Fruit fly (Drosophila melanogaster) whole organism, embryonic: ENCODE measurements around the gene Tep4.
A peak's percentile ranks its signal among the peaks of the same experiment; 100 is the strongest.

ENCODE experiments used
- Ada2b ChIP-seq: fragments of 200-800 bp; sonication (Bioruptor generic); IDR thresholded peaks from 2 replicates; pipeline ENCODE4 v1.3.6; 2022; ENCODE audit warnings: missing biosample characterization, missing genetic modification characterization
- Aef1 ChIP-seq: fragments of 200-800 bp; sonication (Bioruptor generic); IDR thresholded peaks from 3 replicates; pipeline ENCODE4 v1.3.6; 2022; ENCODE audit warnings: missing biosample characterization, missing genetic modification characterization
- Asciz ChIP-seq: fragments of 200-800 bp; sonication (Bioruptor generic); optimal IDR thresholded peaks from 2 replicates; lab custom pipeline; 2017; ENCODE audit warnings: missing biosample characterization, mild to moderate bottlenecking, missing genetic modification characterization, missing genetic modification reagents
- CG10267 ChIP-seq: fragments of 200-800 bp; sonication (Bioruptor generic); optimal IDR thresholded peaks from 2 replicates; lab custom pipeline; 2018; ENCODE audit warnings: missing biosample characterization, mild to moderate bottlenecking, missing genetic modification characterization, moderate library complexity
- CG11504 ChIP-seq: fragments of 200-800 bp; sonication (Bioruptor generic); optimal IDR thresholded peaks from 3 replicates; lab custom pipeline; 2019; ENCODE audit warnings: missing biosample characterization, mild to moderate bottlenecking, missing genetic modification characterization, moderate library complexity
- CG12155 ChIP-seq: fragments of 200-800 bp; sonication (Bioruptor generic); optimal IDR thresholded peaks from 3 replicates; lab custom pipeline; 2016; ENCODE audit warnings: missing biosample characterization, missing genetic modification characterization
- CG12219 ChIP-seq: fragments of 200-800 bp; sonication (Bioruptor generic); optimal IDR thresholded peaks from 3 replicates; lab custom pipeline; 2018; ENCODE audit warnings: missing biosample characterization, mild to moderate bottlenecking, missing genetic modification characterization
- CG1233 ChIP-seq: fragments of 200-800 bp; sonication (Bioruptor generic); optimal IDR thresholded peaks from 4 replicates; lab custom pipeline; 2018; ENCODE audit warnings: missing biosample characterization, mild to moderate bottlenecking, missing genetic modification characterization
- CG13123 ChIP-seq: fragments of 200-800 bp; sonication (Bioruptor generic); optimal IDR thresholded peaks from 2 replicates; lab custom pipeline; 2016; ENCODE audit warnings: missing biosample characterization, missing genetic modification characterization
- CG13894 ChIP-seq: fragments of 200-800 bp; sonication (Bioruptor generic); optimal IDR thresholded peaks from 3 replicates; lab custom pipeline; 2018; ENCODE audit warnings: missing biosample characterization, mild to moderate bottlenecking, missing genetic modification characterization, moderate library complexity
- CG14667 ChIP-seq: fragments of 200-800 bp; sonication (Bioruptor generic); IDR thresholded peaks from 2 replicates; pipeline ENCODE4 v1.3.6; 2022; ENCODE audit warnings: missing biosample characterization, missing genetic modification characterization
- CG17359 ChIP-seq: fragments of 200-800 bp; sonication (Bioruptor generic); optimal IDR thresholded peaks from 3 replicates; lab custom pipeline; 2018; ENCODE audit warnings: missing biosample characterization, mild to moderate bottlenecking, missing genetic modification characterization, moderate library complexity
- CG2120 ChIP-seq: fragments of 200-800 bp; sonication (Bioruptor generic); optimal IDR thresholded peaks from 3 replicates; lab custom pipeline; 2016; ENCODE audit warnings: missing biosample characterization, missing genetic modification characterization
- CG3281 ChIP-seq: fragments of 200-800 bp; sonication (Bioruptor generic); optimal IDR thresholded peaks from 3 replicates; lab custom pipeline; 2017; ENCODE audit warnings: missing biosample characterization, mild to moderate bottlenecking, missing genetic modification characterization
- CG33557 ChIP-seq: fragments of 200-800 bp; sonication (Bioruptor generic); optimal IDR thresholded peaks from 2 replicates; lab custom pipeline; 2019; ENCODE audit warnings: missing biosample characterization, mild to moderate bottlenecking, missing genetic modification characterization, moderate library complexity
- CG34422 ChIP-seq: fragments of 200-800 bp; sonication (Bioruptor generic); IDR thresholded peaks from 3 replicates; pipeline ENCODE4 v1.3.6; 2022; ENCODE audit warnings: missing biosample characterization, missing genetic modification characterization
- CG6272 ChIP-seq: fragments of 200-800 bp; sonication (Bioruptor generic); IDR thresholded peaks from 2 replicates; pipeline ENCODE4 v1.3.6; 2022; ENCODE audit warnings: missing biosample characterization, missing genetic modification characterization
- CG6683 ChIP-seq: fragments of 200-800 bp; sonication (Bioruptor generic); optimal IDR thresholded peaks from 2 replicates; lab custom pipeline; 2017; ENCODE audit warnings: missing biosample characterization, mild to moderate bottlenecking, missing genetic modification characterization, missing genetic modification reagents
- CG7372 ChIP-seq: fragments of 200-800 bp; sonication (Bioruptor generic); IDR thresholded peaks from 2 replicates; pipeline ENCODE4 v1.3.6; 2022; ENCODE audit warnings: missing biosample characterization, missing genetic modification characterization
- D ChIP-seq, 2 experiments: fragments of 200-800 bp in 1 of 2; fragments of >200 bp in 1 of 2; sonication (Bioruptor generic) in 1 of 2; optimal IDR thresholded peaks; 2 replicates in 1 of 2; 3 replicates in 1 of 2; lab custom pipeline; 2017; ENCODE audit warnings: mild to moderate bottlenecking in 1 of 2, missing biosample characterization in 1 of 2, missing genetic modification characterization in 1 of 2, missing genetic modification reagents in 1 of 2
- HLH4C ChIP-seq: fragments of 200-800 bp; sonication (Bioruptor generic); IDR thresholded peaks from 3 replicates; pipeline ENCODE4 v1.3.6; 2022; ENCODE audit warnings: missing biosample characterization, missing genetic modification characterization; ENCODE audit not compliant: partially characterized antibody
- HmgD ChIP-seq: fragments of 200-800 bp; sonication (Bioruptor generic); optimal IDR thresholded peaks from 3 replicates; lab custom pipeline; 2016; ENCODE audit warnings: missing biosample characterization, missing genetic modification characterization
- Hr51 ChIP-seq, 2 experiments: fragments of 200-800 bp; sonication (Bioruptor generic); optimal IDR thresholded peaks; 2 replicates in 1 of 2; 3 replicates in 1 of 2; lab custom pipeline; 2016 to 2018; ENCODE audit warnings: missing biosample characterization in 2 of 2, missing genetic modification characterization in 2 of 2, mild to moderate bottlenecking in 1 of 2, moderate library complexity in 1 of 2
- Mad ChIP-seq: fragments of 200-800 bp; sonication (Bioruptor generic); optimal IDR thresholded peaks from 2 replicates; lab custom pipeline; 2016; ENCODE audit warnings: missing biosample characterization, missing genetic modification characterization
- PHDP ChIP-seq: fragments of 200-800 bp; sonication (Bioruptor generic); optimal IDR thresholded peaks from 3 replicates; lab custom pipeline; 2018; ENCODE audit warnings: missing biosample characterization, mild to moderate bottlenecking, missing genetic modification characterization, moderate library complexity
- Scr ChIP-seq: fragments of 200-800 bp; sonication (Bioruptor generic); IDR thresholded peaks from 2 replicates; pipeline ENCODE4 v1.3.6; 2022; ENCODE audit warnings: missing biosample characterization, missing genetic modification characterization; ENCODE audit not compliant: partially characterized antibody
- Xrp1 ChIP-seq: fragments of 200-800 bp; sonication (Bioruptor generic); IDR thresholded peaks from 2 replicates; pipeline ENCODE4 v1.3.6; 2022; ENCODE audit warnings: missing biosample characterization, missing genetic modification characterization
- abd-A ChIP-seq: fragments of 200-800 bp; sonication (Bioruptor generic); optimal IDR thresholded peaks from 3 replicates; lab custom pipeline; 2019; ENCODE audit warnings: missing biosample characterization, mild to moderate bottlenecking, missing genetic modification characterization, moderate library complexity
- ato ChIP-seq: fragments of 200-800 bp; sonication (Bioruptor generic); IDR thresholded peaks from 2 replicates; pipeline ENCODE4 v1.3.6; 2022; ENCODE audit warnings: missing biosample characterization, missing genetic modification characterization; ENCODE audit not compliant: partially characterized antibody
- az2 ChIP-seq: fragments of 200-800 bp; sonication (Bioruptor generic); optimal IDR thresholded peaks from 3 replicates; lab custom pipeline; 2016; ENCODE audit warnings: missing biosample characterization, missing genetic modification characterization
- cg ChIP-seq: fragments of 200-800 bp; sonication (Bioruptor generic); optimal IDR thresholded peaks from 3 replicates; lab custom pipeline; 2019; ENCODE audit warnings: missing biosample characterization, mild to moderate bottlenecking, missing genetic modification characterization, moderate library complexity
- corto ChIP-seq: fragments of 200-800 bp; sonication (Bioruptor generic); optimal IDR thresholded peaks from 2 replicates; lab custom pipeline; 2016; ENCODE audit warnings: missing biosample characterization, mild to moderate bottlenecking, missing genetic modification characterization, moderate library complexity
- ems ChIP-seq: fragments of 200-800 bp; sonication (Bioruptor generic); optimal IDR thresholded peaks from 3 replicates; lab custom pipeline; 2016; ENCODE audit warnings: missing biosample characterization, missing genetic modification characterization
- hbn ChIP-seq: fragments of 200-800 bp; sonication (Bioruptor generic); IDR thresholded peaks from 2 replicates; pipeline ENCODE4 v1.3.6; 2022; ENCODE audit warnings: missing biosample characterization, missing genetic modification characterization; ENCODE audit not compliant: partially characterized antibody
- nerfin-1 ChIP-seq: fragments of 200-800 bp; sonication (Bioruptor generic); optimal IDR thresholded peaks from 3 replicates; lab custom pipeline; 2019; ENCODE audit warnings: missing biosample characterization, mild to moderate bottlenecking, missing genetic modification characterization, moderate library complexity
- onecut ChIP-seq: fragments of 200-800 bp; sonication (Bioruptor generic); IDR thresholded peaks from 2 replicates; pipeline ENCODE4 v1.3.6; 2022; ENCODE audit warnings: missing biosample characterization, missing genetic modification characterization
- pan ChIP-seq, 4 experiments: fragments of >200 bp in 3 of 4; fragments of 200-800 bp in 1 of 4; sonication (Bioruptor generic) in 1 of 4; optimal IDR thresholded peaks in 3 of 4; IDR thresholded peaks in 1 of 4; 2 replicates each; pipeline versions ENCODE4 v1.3.6 to Lab custom; 2017 to 2022; ENCODE audit warnings: missing biosample characterization in 2 of 4, missing genetic modification characterization in 2 of 4, mixed read lengths in 1 of 4
- pnt ChIP-seq: fragments of 200-800 bp; sonication (Bioruptor generic); optimal IDR thresholded peaks from 3 replicates; lab custom pipeline; 2016; ENCODE audit warnings: missing biosample characterization, missing genetic modification characterization
- sc ChIP-seq, 3 experiments: fragments of >200 bp in 2 of 3; fragments of 200-800 bp in 1 of 3; sonication (Bioruptor generic) in 1 of 3; optimal IDR thresholded peaks; 2 replicates in 2 of 3; 3 replicates in 1 of 3; lab custom pipeline; 2017; ENCODE audit warnings: mild to moderate bottlenecking in 1 of 3, missing biosample characterization in 1 of 3, missing genetic modification characterization in 1 of 3, missing genetic modification reagents in 1 of 3
- sens-2 ChIP-seq: fragments of 200-800 bp; sonication (Bioruptor generic); IDR thresholded peaks from 2 replicates; pipeline ENCODE4 v1.3.6; 2022; ENCODE audit warnings: missing biosample characterization, missing genetic modification characterization
- slou ChIP-seq: fragments of 200-800 bp; sonication (Bioruptor generic); optimal IDR thresholded peaks from 3 replicates; lab custom pipeline; 2016; ENCODE audit warnings: missing biosample characterization, missing genetic modification characterization
- sr ChIP-seq: fragments of 200-800 bp; sonication (Bioruptor generic); IDR thresholded peaks from 3 replicates; pipeline ENCODE4 v1.3.6; 2022; ENCODE audit warnings: missing biosample characterization, missing genetic modification characterization
- stwl ChIP-seq: fragments of 200-800 bp; sonication (Bioruptor generic); optimal IDR thresholded peaks from 3 replicates; lab custom pipeline; 2018; ENCODE audit warnings: missing biosample characterization, mild to moderate bottlenecking, missing genetic modification characterization, moderate library complexity
- trem ChIP-seq: fragments of 200-800 bp; optimal IDR thresholded peaks from 3 replicates; lab custom pipeline; 2019; ENCODE audit warnings: missing biosample characterization, mild to moderate bottlenecking, missing genetic modification characterization, moderate library complexity
- ttk ChIP-seq: fragments of 200-800 bp; sonication (Bioruptor generic); IDR thresholded peaks from 2 replicates; pipeline ENCODE4 v2.1.2; 2022; ENCODE audit warnings: missing biosample characterization, missing genetic modification characterization
- wek ChIP-seq: fragments of 200-800 bp; sonication (Bioruptor generic); optimal IDR thresholded peaks from 3 replicates; lab custom pipeline; 2018; ENCODE audit warnings: missing biosample characterization, mild to moderate bottlenecking, missing genetic modification characterization, moderate library complexity

Tep4 gene

DNA sequence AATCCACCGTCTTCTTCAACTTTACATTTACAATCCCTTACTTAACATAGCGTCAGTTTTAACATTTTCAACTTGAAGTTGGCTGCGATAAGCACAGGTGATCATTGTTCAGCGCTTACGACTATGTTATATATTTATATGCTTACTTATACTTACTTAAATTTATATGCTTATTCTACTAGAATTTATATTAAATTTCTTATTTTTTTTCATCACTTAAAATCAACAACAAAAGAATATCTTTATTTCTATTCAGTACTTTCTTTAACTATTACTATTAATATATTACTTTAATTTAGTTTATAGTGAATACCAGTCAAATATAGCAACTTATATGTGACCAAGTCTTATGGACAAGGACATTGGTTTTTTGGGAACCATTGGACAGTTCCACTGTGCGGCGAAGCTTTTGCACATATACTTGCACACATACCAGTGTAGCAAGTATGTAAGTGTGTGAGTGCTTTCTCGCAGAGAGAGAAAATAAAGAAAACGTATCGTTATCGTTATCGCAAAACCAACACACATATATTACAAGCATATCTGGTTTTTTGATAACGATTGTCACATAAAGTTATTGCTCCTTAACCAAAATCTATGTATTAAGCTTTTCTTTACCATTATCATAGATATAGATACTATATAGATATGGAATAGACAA, 31.0 kb upstream of the Tep4 start, which contains the start of gene Hasp (continued):
- TF ChIP-seq CG6272 (GFP tag; lab: Robert Waterston, UW) (no peak), CG11504 (tag; lab: Kevin White, UChicago) (peak; percentile 64), Xrp1 (GFP tag; lab: Robert Waterston, UW) (peak; percentile 67), CG7372 (GFP tag; lab: Robert Waterston, UW) (no peak), az2 (GFP tag; lab: Kevin White, UChicago) (peak; percentile 64), CG2120 (GFP tag; lab: Kevin White, UChicago) (peak; percentile 39), cg (GFP tag; lab: Kevin White, UChicago) (peak; percentile 89), CG3281 (GFP tag; lab: Kevin White, UChicago) (peak; percentile 64), CG12219 (peak; percentile 44), CG13894 (tag; lab: Kevin White, UChicago) (peak; percentile 23), Ada2b (GFP tag; lab: Robert Waterston, UW) (0 out of 2 replicates have a peak, but pooled peaks have one; percentile 23), CG12155 (GFP tag; lab: Kevin White, UChicago) (peak; percentile 14), HLH4C (GFP tag; lab: Robert Waterston, UW) (peak; percentile 94), pan (optimal IDR thresholded peaks at IDR 0.05; lab: Kevin White, UChicago) (no peak), pan (GFP tag; optimal IDR thresholded peaks at IDR 0.05 in 1 of 2, IDR thresholded peaks at IDR 0.05 in 1 of 2) (peak in 1 of 2 experiments; percentile 65), trem (tag; lab: Kevin White, UChicago) (peak; percentile 33), CG17359 (peak; percentile 70), PHDP (tag; lab: Kevin White, UChicago) (peak; percentile 61), ato (GFP tag; lab: Robert Waterston, UW) (peak; percentile 88), onecut (GFP tag; lab: Robert Waterston, UW) (peak; percentile 33), ems (GFP tag; lab: Kevin White, UChicago) (peak; percentile 49), Scr (GFP tag; lab: Robert Waterston, UW) (peak; percentile 60), abd-A (no peak), CG34422 (peak; percentile 30; the same call in 1 of the 3 replicates), CG14667 (GFP tag; lab: Robert Waterston, UW) (no peak), CG13123 (no peak), CG10267 (tag; lab: Kevin White, UChicago) (peak; percentile 69), corto (GFP tag; lab: Kevin White, UChicago) (no peak), stwl (tag; lab: Kevin White, UChicago) (peak; percentile 73), D (optimal IDR thresholded peaks at IDR 0.05; lab: Kevin White, UChicago) (no peak), D (GFP tag; optimal IDR thresholded peaks at IDR 0.05; lab: Kevin White, UChicago) (peak; percentile 44), sr (no peak), hbn (GFP tag; lab: Robert Waterston, UW) (peak; percentile 53; the same call in 1 of the 2 replicates), sc (optimal IDR thresholded peaks at IDR 0.05; lab: Kevin White, UChicago) (no peak), sc (GFP tag; optimal IDR thresholded peaks at IDR 0.05; lab: Kevin White, UChicago) (no peak), CG6683 (GFP tag; lab: Kevin White, UChicago) (peak; percentile 10), slou (GFP tag; lab: Kevin White, UChicago) (peak; percentile 40), nerfin-1 (tag; lab: Kevin White, UChicago) (peak; percentile 40), wek (GFP tag; lab: Kevin White, UChicago) (no peak), pnt (GFP tag; lab: Kevin White, UChicago) (no peak), Asciz (peak; percentile 58), Mad (GFP tag; lab: Kevin White, UChicago) (no peak), Hr51 (GFP tag; optimal IDR thresholded peaks at IDR 0.05; lab: Kevin White, UChicago) (peak in 1 of 2 experiments; percentile 70), Aef1 (0 out of 3 replicates have a peak, but pooled peaks have one; percentile 10), CG33557 (no peak), sens-2 (GFP tag; lab: Robert Waterston, UW) (no peak), HmgD (GFP tag; lab: Kevin White, UChicago) (no peak), ttk (GFP tag; lab: Robert Waterston, UW) (peak; percentile 33; the same call in 1 of the 2 replicates), CG1233 (GFP tag; lab: Kevin White, UChicago) (peak; percentile 29)
